Fruit fly (Drosophila melanogaster) whole organism: ENCODE results near the gene CG1273.

Experiments
- CG8478 ChIP-seq: fragments of >200 bp; optimal IDR thresholded peaks from 2 replicates; lab custom pipeline; 2018; ENCODE audit warnings: inconsistent platforms
- Dll ChIP-seq: fragments of >200 bp; optimal IDR thresholded peaks from 2 replicates; lab custom pipeline; 2017
- EcR ChIP-seq, 2 experiments: fragments of >200 bp; optimal IDR thresholded peaks; 2 replicates each; lab custom pipeline; 2017; ENCODE audit warnings: missing biosample characterization in 2 of 2, missing genetic modification characterization in 2 of 2, missing genetic modification reagents in 2 of 2
- pan ChIP-seq: fragments of >200 bp; optimal IDR thresholded peaks from 2 replicates; lab custom pipeline; 2017
- psq ChIP-seq: fragments of >200 bp; optimal IDR thresholded peaks from 2 replicates; lab custom pipeline; 2017
- usp ChIP-seq: fragments of >200 bp; optimal IDR thresholded peaks from 2 replicates; lab custom pipeline; 2017; ENCODE audit warnings: missing biosample characterization, missing genetic modification characterization, mixed read lengths

DNA sequence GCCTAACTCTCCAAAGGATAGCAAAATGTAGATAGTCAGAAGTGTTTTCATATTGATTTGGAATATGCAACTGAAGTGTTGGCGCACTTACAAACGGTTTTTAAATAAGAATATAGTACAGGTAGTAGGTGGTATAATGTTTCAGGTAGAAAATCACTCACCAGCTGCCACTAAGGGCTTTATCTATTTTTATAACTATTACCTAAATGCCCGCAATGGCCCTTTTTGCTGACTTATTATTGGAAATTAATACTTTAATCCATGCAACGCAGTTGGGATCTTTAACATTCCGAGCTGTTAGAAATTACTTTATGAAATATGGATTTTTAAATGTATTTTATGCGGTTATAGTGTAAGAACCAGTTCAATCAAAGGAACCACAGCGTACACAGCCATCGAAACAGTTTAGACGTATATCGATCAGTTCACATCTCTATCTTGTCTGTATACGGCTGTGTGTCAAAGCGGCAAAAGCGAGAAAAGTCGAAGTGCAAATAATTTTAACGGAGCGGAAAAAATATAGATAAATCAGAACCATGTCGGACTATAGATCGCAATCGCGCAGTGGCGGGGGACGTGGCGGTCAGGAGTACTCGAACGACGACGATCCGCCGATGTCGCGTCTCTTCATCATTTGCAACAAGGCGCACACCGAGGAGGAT is 20.0 kb downstream of the CG1273 start, which contains the start of the genes srw and CG1316:
- no peak for TF ChIP-seq Dll (lab: Kevin White, UChicago)
- no peak for TF ChIP-seq CG8478 (lab: Kevin White, UChicago)
- TF ChIP-seq usp (GFP tag; lab: Kevin White, UChicago): no peak
- no peak for TF ChIP-seq pan (lab: Kevin White, UChicago)
- TF ChIP-seq psq: no peak
- TF ChIP-seq EcR (GFP tag; optimal IDR thresholded peaks at IDR 0.05; lab: Kevin White, UChicago): no peak
